Worm (Caenorhabditis elegans): ENCODE results near the gene fsn-1.

The fsn-1 gene

ce11 chrIII:4937022-4937421, at the start of gene fsn-1:
Gene fsn-1, plus strand, starts transcription at chrIII:4937322.
- no peak for TF ChIP-seq C08G9.2 (tag; optimal IDR thresholded peaks at IDR 0.05)
- no peak for TF ChIP-seq zip-5 (tag; optimal IDR thresholded peaks at IDR 0.05)
- TF ChIP-seq pat-9 (tag; optimal IDR thresholded peaks at IDR 0.05), result no peak

DNA sequence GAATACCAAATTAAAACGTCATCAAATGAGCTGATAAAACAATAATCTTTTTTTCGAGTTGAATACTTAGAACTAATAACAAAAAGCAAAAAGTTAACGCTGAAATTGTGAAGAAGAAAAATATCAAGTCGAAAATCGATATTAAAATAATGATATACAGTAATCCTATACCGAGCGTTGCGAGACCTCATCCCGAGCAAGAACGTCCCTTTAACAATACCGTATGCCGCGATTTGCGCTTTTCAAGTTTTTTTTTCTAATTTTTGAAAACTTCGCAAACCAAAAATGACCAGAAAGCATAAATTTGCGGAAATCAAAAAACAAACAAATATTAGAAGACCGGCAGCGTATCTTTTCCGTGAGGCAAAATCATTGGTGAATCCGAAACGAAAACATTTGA, 46.1 kb upstream of the fsn-1 start, which contains the start of gene F26F4.5:
TSS of gene F26F4.5 (minus strand) at position 256 of the 400 bp plus-strand sequence.
- no peak for TF ChIP-seq ahr-1 (tag; optimal IDR thresholded peaks at IDR 0.05)
- no peak for TF ChIP-seq odd-2 (tag; optimal IDR thresholded peaks at IDR 0.05)
- TF ChIP-seq gmeb-2 (tag; optimal IDR thresholded peaks at IDR 0.05), result no peak
- no peak for TF ChIP-seq T23F11.4 (GFP tag; optimal IDR thresholded peaks at IDR 0.05)
- no peak for TF ChIP-seq hlh-13 (GFP tag; optimal IDR thresholded peaks at IDR 0.05)
- no peak for TF ChIP-seq nfya-1 (tag; optimal IDR thresholded peaks at IDR 0.05)
- TF ChIP-seq ceh-31 (tag; optimal IDR thresholded peaks at IDR 0.05), result no peak
- no peak for TF ChIP-seq ama-1 (optimal IDR thresholded peaks at IDR 0.05)
- no peak for TF ChIP-seq sdc-2 (tag; optimal IDR thresholded peaks at IDR 0.05)
- TF ChIP-seq C08G9.2 (tag; optimal IDR thresholded peaks at IDR 0.05), result no peak
- TF ChIP-seq hlh-8 (tag; optimal IDR thresholded peaks at IDR 0.05), result no peak
- no peak for TF ChIP-seq ceh-19 (GFP tag; optimal IDR thresholded peaks at IDR 0.05)
- no peak for TF ChIP-seq ceh-48 (tag; optimal IDR thresholded peaks at IDR 0.05)
- no peak for TF ChIP-seq K09A11.1 (tag; optimal IDR thresholded peaks at IDR 0.05; ENCODE audit: insufficient read depth)
- TF ChIP-seq dve-1 (tag; optimal IDR thresholded peaks at IDR 0.05), result no peak
- TF ChIP-seq elt-4 (tag; optimal IDR thresholded peaks at IDR 0.05), result no peak
- TF ChIP-seq ceh-22 (tag; optimal IDR thresholded peaks at IDR 0.05), result no peak
- TF ChIP-seq ref-2 (tag; optimal IDR thresholded peaks at IDR 0.05), result no peak

ce11 chrIII:4893540-4893939, 43.6 kb upstream of the fsn-1 start, which contains the start of gene F26F4.6:
Gene F26F4.6, minus strand, starts transcription at chrIII:4893640.
- no peak for TF ChIP-seq elt-2 (tag; optimal IDR thresholded peaks at IDR 0.05)
- TF ChIP-seq ceh-48 (tag; optimal IDR thresholded peaks at IDR 0.05), result no peak
- TF ChIP-seq pag-3 (tag; optimal IDR thresholded peaks at IDR 0.05; ENCODE audit: borderline replicate concordance), result no peak

DNA sequence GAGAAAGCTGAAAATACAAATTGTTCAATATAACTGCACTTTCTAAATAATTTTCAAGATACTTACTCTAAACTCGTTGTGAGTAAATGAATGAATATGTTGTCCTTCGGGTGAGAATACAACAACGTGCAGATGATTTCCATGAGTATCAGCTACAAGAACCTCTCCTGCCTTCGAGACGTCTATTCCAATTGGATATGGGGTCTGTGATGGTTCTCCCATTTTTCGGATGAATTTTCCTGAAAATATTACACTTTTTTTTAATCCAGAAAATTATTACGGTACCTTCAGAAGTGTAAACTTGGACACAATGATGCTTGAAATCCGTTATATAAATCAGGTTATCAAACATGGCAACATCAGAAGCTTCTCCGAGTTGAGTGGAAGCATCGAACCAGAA, 41.8 kb upstream of the fsn-1 start:
- TF ChIP-seq unc-42 (tag; optimal IDR thresholded peaks at IDR 0.05), result no peak
- no peak for TF ChIP-seq F13H6.1 (tag; optimal IDR thresholded peaks at IDR 0.05)

DNA sequence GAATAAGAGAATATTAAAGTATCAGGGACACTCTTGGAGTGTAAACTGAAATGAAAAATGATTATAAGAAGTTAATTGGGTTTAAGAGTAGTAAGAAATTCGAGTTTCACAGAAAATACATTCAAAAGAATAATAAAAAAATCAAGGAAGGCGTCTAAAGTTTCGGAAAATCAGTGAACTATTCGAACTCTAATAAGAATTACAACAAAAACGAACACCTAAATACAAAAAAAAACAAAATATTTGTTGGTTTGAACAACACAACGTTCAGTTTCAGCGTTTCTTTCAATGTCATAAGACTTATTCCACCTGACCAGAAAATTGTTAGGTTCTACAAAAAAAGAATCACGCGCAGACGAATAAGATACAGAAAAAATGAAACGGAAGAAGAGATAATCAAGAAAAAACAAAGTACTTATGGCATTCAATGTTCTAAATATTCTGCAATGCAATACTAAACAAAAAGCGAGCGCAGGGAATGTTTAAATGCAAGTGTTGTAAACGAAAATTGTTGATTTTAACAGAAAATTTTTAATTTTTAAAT, 38.0 kb upstream of the fsn-1 start, which contains the start of gene nhl-2:
TSS of gene nhl-2 (minus strand) at position 51 of the 544 bp plus-strand sequence.
- TF ChIP-seq odd-2 (tag; optimal IDR thresholded peaks at IDR 0.05) (no peak), madf-2 (tag; optimal IDR thresholded peaks at IDR 0.05) (no peak), tbx-7 (tag; optimal IDR thresholded peaks at IDR 0.05) (no peak), pat-9 (tag; optimal IDR thresholded peaks at IDR 0.05) (no peak), ceh-18 (tag; optimal IDR thresholded peaks at IDR 0.05) (no peak), ref-2 (tag; optimal IDR thresholded peaks at IDR 0.05) (no peak), fax-1 (tag; optimal IDR thresholded peaks at IDR 0.05) (no peak), ceh-22 (tag; optimal IDR thresholded peaks at IDR 0.05) (no peak), elt-2 (tag; optimal IDR thresholded peaks at IDR 0.05) (no peak), ceh-30 (tag; optimal IDR thresholded peaks at IDR 0.05) (no peak), hlh-15 (tag; optimal IDR thresholded peaks at IDR 0.05) (no peak), eyg-1 (tag; optimal IDR thresholded peaks at IDR 0.05) (no peak), sdc-2 (tag; optimal IDR thresholded peaks at IDR 0.05) (no peak), ceh-19 (GFP tag; optimal IDR thresholded peaks at IDR 0.05) (no peak), K02D7.2 (tag; optimal IDR thresholded peaks at IDR 0.05) (no peak), hlh-8 (tag; optimal IDR thresholded peaks at IDR 0.05) (no peak)

ce11 chrIII:4899728-4900127, 37.4 kb upstream of the fsn-1 start:
- TF ChIP-seq fkh-6 (tag; optimal IDR thresholded peaks at IDR 0.05) (peak; percentile 54), hlh-6 (tag; optimal IDR thresholded peaks at IDR 0.05) (peak; percentile 37), eyg-1 (tag; optimal IDR thresholded peaks at IDR 0.05) (peak; percentile 25), elt-4 (tag; optimal IDR thresholded peaks at IDR 0.05) (no peak), odd-2 (tag; optimal IDR thresholded peaks at IDR 0.05) (no peak), fkh-10 (GFP tag; optimal IDR thresholded peaks at IDR 0.05) (peak; percentile 72), syd-9 (tag; optimal IDR thresholded peaks at IDR 0.05) (peak; percentile 70), pros-1 (tag; optimal IDR thresholded peaks at IDR 0.05) (peak; percentile 92), ceh-48 (tag; optimal IDR thresholded peaks at IDR 0.05) (peak; percentile 23), ttx-3 (tag; optimal IDR thresholded peaks at IDR 0.05) (no peak), zip-5 (tag; optimal IDR thresholded peaks at IDR 0.05) (no peak), ztf-16 (tag; optimal IDR thresholded peaks at IDR 0.05) (peak; percentile 15), ceh-18 (tag; optimal IDR thresholded peaks at IDR 0.05) (peak; percentile 99), pag-3 (tag; optimal IDR thresholded peaks at IDR 0.05; ENCODE audit: borderline replicate concordance) (no peak), unc-86 (tag; optimal IDR thresholded peaks at IDR 0.05) (peak; percentile 54), unc-55 (GFP tag; optimal IDR thresholded peaks at IDR 0.05) (peak; percentile 94), F13H6.1 (tag; optimal IDR thresholded peaks at IDR 0.05) (peak; percentile 89), tbx-2 (tag; optimal IDR thresholded peaks at IDR 0.05) (peak; percentile 98), tbx-7 (tag; optimal IDR thresholded peaks at IDR 0.05) (peak; percentile 52)

Data from whole organism, late embryonic.